Worm (Caenorhabditis elegans): ENCODE results near the gene T23C6.4.

- TF ChIP-seq rnt-1 (tag; optimal IDR thresholded peaks at IDR 0.05) (no peak), pha-4 (tag; optimal IDR thresholded peaks at IDR 0.05) (no peak)
These were observed 10.4 kb downstream of the T23C6.4 start for ce11 chrX:17139204-17139780.

Measured in whole organism, late embryonic.